Worm (Caenorhabditis elegans) whole organism, mixed stage, embryonic: Measurements from ENCODE around the gene irld-14.

Source experiments
- M03D4.4 ChIP-seq: sonication (generic microtip); optimal IDR thresholded peaks from 2 replicates; lab custom pipeline; 2017; ENCODE audit warnings: mild to moderate bottlenecking, missing genetic modification characterization, missing compliant biosample characterization
- blmp-1 ChIP-seq: fragments of 150-350 bp; optimal IDR thresholded peaks from 2 replicates; lab custom pipeline; 2014; ENCODE audit warnings: missing biosample characterization, missing genetic modification characterization
- ceh-43 ChIP-seq: fragments of 200-800 bp; sonication (Bioruptor generic); optimal IDR thresholded peaks from 2 replicates; lab custom pipeline; 2018; ENCODE audit warnings: mild to moderate bottlenecking, missing genetic modification characterization, moderate library complexity, missing compliant biosample characterization
- ces-1 ChIP-seq: fragments of 150-350 bp; optimal IDR thresholded peaks from 2 replicates; lab custom pipeline; 2014; ENCODE audit warnings: missing biosample characterization, missing genetic modification reagents, missing genetic modification characterization
- elt-1 ChIP-seq: sonication (generic microtip); optimal IDR thresholded peaks from 2 replicates; lab custom pipeline; 2017; ENCODE audit warnings: missing genetic modification characterization, mild to moderate bottlenecking, missing compliant biosample characterization, antibody characterized with exemption, moderate library complexity, borderline replicate concordance; ENCODE audit not compliant: insufficient read depth
- hlh-1 ChIP-seq: fragments of 150-350 bp; optimal IDR thresholded peaks from 2 replicates; lab custom pipeline; 2014; ENCODE audit warnings: missing biosample characterization, missing genetic modification reagents, missing genetic modification characterization
- mls-2 ChIP-seq: sonication (generic microtip); optimal IDR thresholded peaks from 2 replicates; lab custom pipeline; 2016; ENCODE audit warnings: mild to moderate bottlenecking, missing genetic modification characterization, moderate library complexity, missing compliant biosample characterization
- nhr-12 ChIP-seq: fragments of 150-350 bp; optimal IDR thresholded peaks from 2 replicates; lab custom pipeline; 2014; ENCODE audit warnings: missing biosample characterization, missing genetic modification characterization
- nhr-28 ChIP-seq: fragments of 150-350 bp; optimal IDR thresholded peaks from 2 replicates; lab custom pipeline; 2014; ENCODE audit warnings: missing biosample characterization, missing genetic modification characterization
- snpc-4 ChIP-seq: fragments of 150-350 bp; optimal IDR thresholded peaks from 2 replicates; lab custom pipeline; 2014; ENCODE audit warnings: missing biosample characterization, missing genetic modification characterization
- zip-8 ChIP-seq: fragments of 150-350 bp; optimal IDR thresholded peaks from 2 replicates; lab custom pipeline; 2014; ENCODE audit warnings: missing biosample characterization, missing genetic modification characterization
- ztf-11 ChIP-seq: fragments of 150-350 bp; optimal IDR thresholded peaks from 2 replicates; lab custom pipeline; 2014; ENCODE audit warnings: missing biosample characterization, missing genetic modification characterization

ce11 chrV:15023544-15023943, 27.2 kb downstream of the irld-14 start, which contains the start of gene F14H8.4:
- TF ChIP-seq zip-8 (tag; lab: Kevin White, UChicago) (no peak), ces-1 (no peak), ztf-11 (no peak), snpc-4 (tag; lab: Kevin White, UChicago) (no peak), mls-2 (tag; lab: Kevin White, UChicago) (no peak), elt-1 (tag; lab: Kevin White, UChicago) (no peak), ceh-43 (GFP tag; lab: Kevin White, UChicago) (no peak), nhr-28 (no peak), nhr-12 (tag; lab: Kevin White, UChicago) (no peak), M03D4.4 (no peak), hlh-1 (tag; lab: Kevin White, UChicago) (no peak), blmp-1 (tag; lab: Kevin White, UChicago) (no peak)
